Fruit fly (Drosophila melanogaster) whole organism, embryonic: ENCODE measurements around the gene RapGAP1.

Experiments used
- Awh ChIP-seq: fragments of 200-800 bp; sonication (Bioruptor generic); IDR thresholded peaks from 2 replicates; pipeline ENCODE4, ENCODE4 v1.3.6; 2022; ENCODE audit warnings: missing biosample characterization, missing genetic modification characterization
- CG10959 ChIP-seq: fragments of 200-800 bp; sonication (Bioruptor generic); IDR thresholded peaks from 2 replicates; pipeline ENCODE4 v1.3.6; 2022; ENCODE audit warnings: missing biosample characterization, missing genetic modification characterization
- CG11247 ChIP-seq: fragments of 200-800 bp; sonication (Bioruptor generic); IDR thresholded peaks from 2 replicates; pipeline ENCODE4 v1.3.6; 2022; ENCODE audit warnings: missing biosample characterization, missing genetic modification characterization
- CG12219 ChIP-seq: fragments of 200-800 bp; sonication (Bioruptor generic); optimal IDR thresholded peaks from 3 replicates; lab custom pipeline; 2018; ENCODE audit warnings: missing biosample characterization, mild to moderate bottlenecking, missing genetic modification characterization
- CG14667 ChIP-seq: fragments of 200-800 bp; sonication (Bioruptor generic); IDR thresholded peaks from 2 replicates; pipeline ENCODE4 v1.3.6; 2022; ENCODE audit warnings: missing biosample characterization, missing genetic modification characterization
- CG1603 ChIP-seq: fragments of 200-800 bp; sonication (Bioruptor generic); optimal IDR thresholded peaks from 2 replicates; lab custom pipeline; 2019; ENCODE audit warnings: missing biosample characterization, mild to moderate bottlenecking, missing genetic modification characterization, moderate library complexity
- CG16779 ChIP-seq: fragments of 200-800 bp; sonication (Bioruptor generic); IDR thresholded peaks from 2 replicates; pipeline ENCODE4 v1.3.6; 2022; ENCODE audit warnings: missing biosample characterization, missing genetic modification characterization
- CG17186 ChIP-seq: fragments of 200-800 bp; sonication (Bioruptor generic); optimal IDR thresholded peaks from 3 replicates; lab custom pipeline; 2017; ENCODE audit warnings: missing biosample characterization, missing genetic modification reagents, missing genetic modification characterization
- CG17829 ChIP-seq: fragments of 200-800 bp; optimal IDR thresholded peaks from 2 replicates; lab custom pipeline; 2019; ENCODE audit warnings: missing biosample characterization, mild to moderate bottlenecking, missing genetic modification characterization, moderate library complexity
- CG18599 ChIP-seq: fragments of 200-800 bp; sonication (Bioruptor generic); optimal IDR thresholded peaks from 3 replicates; lab custom pipeline; 2017; ENCODE audit warnings: missing biosample characterization, missing genetic modification characterization, mild to moderate bottlenecking, moderate library complexity, missing genetic modification reagents
- CG2712 ChIP-seq: fragments of 200-800 bp; optimal IDR thresholded peaks from 3 replicates; lab custom pipeline; 2019; ENCODE audit warnings: missing biosample characterization, mild to moderate bottlenecking, missing genetic modification characterization, moderate library complexity
- CG32532 ChIP-seq: fragments of 200-800 bp; sonication (Bioruptor generic); IDR thresholded peaks from 2 replicates; pipeline ENCODE4 v1.3.6; 2022; ENCODE audit warnings: missing biosample characterization, missing genetic modification characterization
- CG5245 ChIP-seq: fragments of 200-800 bp; sonication (Bioruptor generic); optimal IDR thresholded peaks from 3 replicates; lab custom pipeline; 2016; ENCODE audit warnings: missing biosample characterization, missing genetic modification characterization
- CG6254 ChIP-seq: fragments of 200-800 bp; sonication (Bioruptor generic); optimal IDR thresholded peaks from 3 replicates; lab custom pipeline; 2017; ENCODE audit warnings: mild to moderate bottlenecking, missing biosample characterization, missing genetic modification reagents, missing genetic modification characterization
- CG6854 ChIP-seq: fragments of 200-800 bp; sonication (Bioruptor generic); optimal IDR thresholded peaks from 3 replicates; lab custom pipeline; 2017; ENCODE audit warnings: missing biosample characterization, mild to moderate bottlenecking, missing genetic modification characterization
- CG7357 ChIP-seq: fragments of 200-800 bp; sonication (Bioruptor generic); IDR thresholded peaks from 3 replicates; pipeline ENCODE4 v1.3.6; 2022; ENCODE audit warnings: missing biosample characterization, missing genetic modification characterization
- CG7745 ChIP-seq: fragments of 200-800 bp; sonication (Bioruptor generic); optimal IDR thresholded peaks from 2 replicates; lab custom pipeline; 2018; ENCODE audit warnings: missing biosample characterization, mild to moderate bottlenecking, missing genetic modification characterization, moderate library complexity
- CG9727 ChIP-seq: fragments of 200-800 bp; sonication (Bioruptor generic); optimal IDR thresholded peaks from 3 replicates; lab custom pipeline; 2017; ENCODE audit warnings: missing biosample characterization, mild to moderate bottlenecking, missing genetic modification characterization
- D ChIP-seq, 2 experiments: fragments of 200-800 bp in 1 of 2; fragments of >200 bp in 1 of 2; sonication (Bioruptor generic) in 1 of 2; optimal IDR thresholded peaks; 2 replicates in 1 of 2; 3 replicates in 1 of 2; lab custom pipeline; 2017; ENCODE audit warnings: mild to moderate bottlenecking in 1 of 2, missing biosample characterization in 1 of 2, missing genetic modification characterization in 1 of 2, missing genetic modification reagents in 1 of 2
- Deaf1 ChIP-seq: fragments of 200-800 bp; optimal IDR thresholded peaks from 3 replicates; lab custom pipeline; 2019; ENCODE audit warnings: missing biosample characterization, mild to moderate bottlenecking, missing genetic modification characterization, moderate library complexity
- Fer3 ChIP-seq: fragments of 200-800 bp; sonication (Bioruptor generic); optimal IDR thresholded peaks from 2 replicates; lab custom pipeline; 2018; ENCODE audit warnings: missing biosample characterization, mild to moderate bottlenecking, missing genetic modification characterization, moderate library complexity
- HLHmδ ChIP-seq: fragments of 200-800 bp; sonication (Bioruptor generic); optimal IDR thresholded peaks from 2 replicates; lab custom pipeline; 2018; ENCODE audit warnings: missing biosample characterization, mild to moderate bottlenecking, missing genetic modification characterization, moderate library complexity
- Hmr ChIP-seq: fragments of 200-800 bp; sonication (Bioruptor generic); optimal IDR thresholded peaks from 3 replicates; lab custom pipeline; 2017; ENCODE audit warnings: mild to moderate bottlenecking, missing biosample characterization, missing genetic modification reagents, missing genetic modification characterization
- Lhr ChIP-seq: fragments of 200-800 bp; sonication (Bioruptor generic); optimal IDR thresholded peaks from 3 replicates; lab custom pipeline; 2017; ENCODE audit warnings: mild to moderate bottlenecking, missing biosample characterization, missing genetic modification reagents, missing genetic modification characterization
- NfI ChIP-seq: fragments of 200-800 bp; sonication (Bioruptor generic); optimal IDR thresholded peaks from 3 replicates; lab custom pipeline; 2018; ENCODE audit warnings: missing biosample characterization, mild to moderate bottlenecking, missing genetic modification characterization, moderate library complexity
- Ptx1 ChIP-seq: fragments of 200-800 bp; sonication (Bioruptor generic); IDR thresholded peaks from 2 replicates; pipeline ENCODE4 v1.3.6; 2022; ENCODE audit warnings: missing biosample characterization, missing genetic modification characterization
- Xbp1 ChIP-seq: fragments of 200-800 bp; sonication (Bioruptor generic); optimal IDR thresholded peaks from 3 replicates; lab custom pipeline; 2016; ENCODE audit warnings: missing biosample characterization, mild to moderate bottlenecking, missing genetic modification characterization
- ab ChIP-seq: fragments of 200-800 bp; sonication (Bioruptor generic); optimal IDR thresholded peaks from 2 replicates; lab custom pipeline; 2016; ENCODE audit warnings: missing biosample characterization, missing genetic modification characterization
- crol ChIP-seq: fragments of 200-800 bp; sonication (Bioruptor generic); IDR thresholded peaks from 2 replicates; pipeline ENCODE4 v1.3.6; 2022; ENCODE audit warnings: missing biosample characterization, missing genetic modification characterization
- disco-r ChIP-seq: fragments of 200-800 bp; sonication (Bioruptor generic); optimal IDR thresholded peaks from 2 replicates; lab custom pipeline; 2016; ENCODE audit warnings: missing biosample characterization, missing genetic modification characterization
- fd64A ChIP-seq: fragments of 200-800 bp; sonication (Bioruptor generic); optimal IDR thresholded peaks from 3 replicates; lab custom pipeline; 2018; ENCODE audit warnings: missing biosample characterization, mild to moderate bottlenecking, missing genetic modification characterization
- gem ChIP-seq: fragments of 200-800 bp; sonication (Bioruptor generic); optimal IDR thresholded peaks from 2 replicates; lab custom pipeline; 2019; ENCODE audit warnings: missing biosample characterization, mild to moderate bottlenecking, missing genetic modification characterization, moderate library complexity
- grn ChIP-seq: fragments of 200-800 bp; sonication (Bioruptor generic); optimal IDR thresholded peaks from 3 replicates; lab custom pipeline; 2017; ENCODE audit warnings: missing biosample characterization, missing genetic modification characterization
- gsb ChIP-seq: fragments of 200-800 bp; sonication (Bioruptor generic); IDR thresholded peaks from 2 replicates; pipeline ENCODE4 v1.3.6; 2022; ENCODE audit warnings: missing biosample characterization, missing genetic modification characterization
- kah ChIP-seq: fragments of 200-800 bp; sonication (Bioruptor generic); optimal IDR thresholded peaks from 2 replicates; lab custom pipeline; 2018; ENCODE audit warnings: missing biosample characterization, mild to moderate bottlenecking, missing genetic modification characterization
- otp ChIP-seq: fragments of 200-800 bp; sonication (Bioruptor generic); IDR thresholded peaks from 3 replicates; pipeline ENCODE4, ENCODE4 v1.3.6; 2022; ENCODE audit warnings: missing biosample characterization, missing genetic modification characterization
- pho ChIP-seq: fragments of 200-800 bp; sonication (Bioruptor generic); optimal IDR thresholded peaks from 2 replicates; lab custom pipeline; 2016; ENCODE audit warnings: missing biosample characterization, missing genetic modification characterization
- prd ChIP-seq, 3 experiments: fragments of >200 bp in 2 of 3; fragments of 200-800 bp in 1 of 3; sonication (Bioruptor generic) in 1 of 3; optimal IDR thresholded peaks in 2 of 3; IDR thresholded peaks in 1 of 3; 2 replicates in 2 of 3; 3 replicates in 1 of 3; pipeline versions ENCODE4 v1.3.6 to Lab custom; 2017 to 2022; ENCODE audit warnings: missing biosample characterization in 1 of 3, missing genetic modification characterization in 1 of 3
- run ChIP-seq: fragments of 200-800 bp; sonication (Bioruptor generic); optimal IDR thresholded peaks from 3 replicates; lab custom pipeline; 2018; ENCODE audit warnings: missing biosample characterization, mild to moderate bottlenecking, missing genetic modification characterization
- sd ChIP-seq: fragments of 200-800 bp; sonication (Bioruptor generic); optimal IDR thresholded peaks from 3 replicates; lab custom pipeline; 2018; ENCODE audit warnings: missing biosample characterization, mild to moderate bottlenecking, missing genetic modification characterization, moderate library complexity
- shn ChIP-seq: fragments of 200-800 bp; sonication (Bioruptor generic); optimal IDR thresholded peaks from 3 replicates; lab custom pipeline; 2016; ENCODE audit warnings: missing biosample characterization, missing genetic modification characterization
- slbo ChIP-seq: fragments of 200-800 bp; sonication (Bioruptor generic); IDR thresholded peaks from 2 replicates; pipeline ENCODE4 v1.3.6; 2022; ENCODE audit warnings: missing biosample characterization, missing genetic modification characterization
- ssp ChIP-seq: fragments of 200-800 bp; sonication (Bioruptor generic); IDR thresholded peaks from 2 replicates; pipeline ENCODE4 v1.3.6; 2022; ENCODE audit warnings: missing biosample characterization, missing genetic modification characterization
- stwl ChIP-seq: fragments of 200-800 bp; sonication (Bioruptor generic); optimal IDR thresholded peaks from 3 replicates; lab custom pipeline; 2018; ENCODE audit warnings: missing biosample characterization, mild to moderate bottlenecking, missing genetic modification characterization, moderate library complexity

RapGAP1 gene

DNA sequence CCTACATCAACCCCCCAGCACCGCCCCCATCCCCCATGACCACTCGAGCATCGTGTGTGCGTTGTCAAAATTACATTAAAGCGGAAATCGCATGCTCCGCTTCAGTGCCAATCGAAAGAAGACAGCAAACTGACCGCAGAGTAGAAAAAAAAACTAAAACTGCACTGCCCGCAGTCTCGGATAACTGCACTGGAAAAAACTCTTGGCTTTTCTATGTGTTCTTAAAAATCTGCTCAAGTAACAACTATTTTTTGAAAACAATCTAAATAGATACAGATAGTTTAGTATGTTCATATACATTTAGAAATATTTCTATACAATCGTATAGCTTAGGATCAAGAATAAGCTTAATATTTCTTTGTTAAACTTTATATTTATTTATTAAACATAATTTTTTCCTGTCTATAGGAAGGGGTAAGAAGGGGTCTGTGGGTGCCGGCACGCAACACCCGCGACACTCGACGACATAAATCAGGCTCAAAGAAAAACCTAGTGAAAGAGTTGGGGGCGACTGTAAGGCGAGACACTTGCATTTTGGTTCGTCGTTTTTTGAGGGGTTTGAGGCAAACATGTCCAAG lies 2.0 kb upstream of the RapGAP1 start (continued):
- no peak for TF ChIP-seq D (optimal IDR thresholded peaks at IDR 0.05; lab: Kevin White, UChicago)
- TF ChIP-seq D (GFP tag; optimal IDR thresholded peaks at IDR 0.05; lab: Kevin White, UChicago), result no peak
- TF ChIP-seq CG6254 (GFP tag; lab: Kevin White, UChicago), result no peak
- TF ChIP-seq gsb (GFP tag; lab: Robert Waterston, UW), result no peak
- TF ChIP-seq crol (GFP tag; lab: Robert Waterston, UW), result 0 out of 2 replicates have a peak, but pooled peaks have one; percentile 15
- TF ChIP-seq gem, result peak; percentile 7
- no peak for TF ChIP-seq Xbp1 (GFP tag; lab: Kevin White, UChicago)
- TF ChIP-seq CG17829, result no peak
- TF ChIP-seq CG32532 (GFP tag; lab: Robert Waterston, UW), result no peak
- TF ChIP-seq CG6854 (GFP tag; lab: Kevin White, UChicago), result no peak
- TF ChIP-seq pho (GFP tag; lab: Kevin White, UChicago), result no peak
- TF ChIP-seq slbo, result no peak
- TF ChIP-seq CG2712 (tag; lab: Kevin White, UChicago), result peak; percentile 29
- no peak for TF ChIP-seq fd64A (GFP tag; lab: Kevin White, UChicago)
- no peak for TF ChIP-seq CG14667 (GFP tag; lab: Robert Waterston, UW)
- TF ChIP-seq, all 482 proteins: peak for 6

DNA sequence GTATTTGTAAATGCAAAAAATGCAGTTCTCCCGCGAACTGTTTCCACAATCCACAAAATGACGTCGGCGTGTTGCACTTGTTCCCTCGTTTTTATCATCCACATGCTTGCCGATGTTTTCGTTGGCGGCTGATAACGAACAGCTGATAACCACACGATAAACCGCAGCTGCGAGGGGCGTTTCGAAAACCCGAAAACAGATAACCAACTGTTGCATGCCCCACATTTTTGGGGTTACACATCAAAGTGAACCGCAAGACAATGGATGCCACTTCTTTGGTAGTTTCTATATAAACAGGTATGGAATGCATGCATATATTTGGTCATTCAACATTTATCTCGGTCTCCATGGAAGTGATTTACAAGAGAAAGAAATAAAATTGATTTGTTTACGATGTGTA lies 1.1 kb downstream of the RapGAP1 start:
- peak; percentile 1 for TF ChIP-seq CG1603 (tag; lab: Kevin White, UChicago)
- peak; percentile 18 for TF ChIP-seq Deaf1 (tag; lab: Kevin White, UChicago)
- TF ChIP-seq ssp (GFP tag; lab: Robert Waterston, UW), result no peak
- peak; percentile 65 for TF ChIP-seq grn (GFP tag; lab: Kevin White, UChicago)
- no peak for TF ChIP-seq CG18599 (GFP tag; lab: Kevin White, UChicago)
- no peak for TF ChIP-seq shn (GFP tag; lab: Kevin White, UChicago)
- peak; percentile 3 for TF ChIP-seq stwl (tag; lab: Kevin White, UChicago)
- peak; percentile 12 for TF ChIP-seq HLHmδ (GFP tag; lab: Kevin White, UChicago)
- peak; percentile 62 for TF ChIP-seq sd (tag; lab: Kevin White, UChicago)
- peak; percentile 71 for TF ChIP-seq kah (GFP tag; lab: Kevin White, UChicago)
- peak; percentile 10 for TF ChIP-seq run (tag; lab: Kevin White, UChicago)

DNA sequence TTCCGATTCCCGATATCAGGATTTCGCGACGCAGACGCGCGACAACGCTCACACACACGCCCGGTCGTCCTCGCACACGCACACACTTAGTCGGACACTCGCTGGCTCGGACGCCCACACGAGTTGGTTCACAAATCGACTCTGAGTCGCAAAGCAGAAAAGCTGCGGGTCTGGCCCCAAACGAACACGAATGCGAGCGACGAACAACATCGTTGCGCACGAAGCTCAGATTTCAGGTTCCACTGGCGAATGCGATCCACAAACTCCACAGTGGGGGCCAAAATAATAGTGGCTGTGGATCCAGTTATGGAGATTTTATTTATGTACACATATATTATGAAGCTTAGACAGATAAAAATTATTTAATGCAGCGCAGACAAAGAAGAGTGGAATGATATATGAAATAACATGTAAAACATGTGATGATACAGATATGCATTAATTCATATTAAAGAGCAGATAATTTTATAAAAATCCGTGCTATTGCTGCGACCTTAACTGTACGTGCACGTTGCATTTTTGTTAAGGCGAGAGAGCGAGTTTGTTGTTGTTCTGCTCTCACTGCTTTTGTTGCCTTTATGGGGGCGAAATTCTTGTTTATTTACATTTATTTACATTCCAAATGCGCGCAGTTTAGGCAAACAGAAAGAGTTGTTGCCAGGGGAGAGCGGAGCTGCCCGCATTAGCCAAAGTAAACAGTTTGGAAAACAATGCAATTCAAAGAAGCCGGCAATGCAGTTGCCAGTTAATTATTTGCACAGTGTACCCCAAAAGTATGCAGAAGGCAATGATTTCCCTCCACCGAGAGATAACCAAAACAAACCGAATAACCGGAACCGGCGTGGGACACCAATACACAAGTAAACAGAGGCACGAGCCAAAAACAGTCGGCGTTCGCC lies 2.1 kb downstream of the RapGAP1 start:
- TF ChIP-seq CG10959 (GFP tag; lab: Robert Waterston, UW), result peak; percentile 59
- peak; percentile 66 for TF ChIP-seq CG5245 (GFP tag; lab: Kevin White, UChicago)
- no peak for TF ChIP-seq prd (optimal IDR thresholded peaks at IDR 0.05; lab: Kevin White, UChicago)
- peak; percentile 86 for TF ChIP-seq prd (GFP tag; IDR thresholded peaks at IDR 0.05; lab: Robert Waterston, UW)
- 0 out of 2 replicates have a peak, but pooled peaks have one; percentile 35 for TF ChIP-seq CG16779
- TF ChIP-seq CG9727 (GFP tag; lab: Kevin White, UChicago), result peak; percentile 90
- peak; percentile 78 for TF ChIP-seq CG17186 (GFP tag; lab: Kevin White, UChicago)
- TF ChIP-seq NfI, result peak; percentile 82
- peak; percentile 81 for TF ChIP-seq Ptx1 (GFP tag; lab: Robert Waterston, UW)
- TF ChIP-seq ab, result no peak
- peak; percentile 98 for TF ChIP-seq CG7745
- TF ChIP-seq disco-r (GFP tag; lab: Kevin White, UChicago), result peak; percentile 39
- TF ChIP-seq Fer3 (tag; lab: Kevin White, UChicago), result peak; percentile 67
- no peak for TF ChIP-seq gsb (GFP tag; lab: Robert Waterston, UW)
- peak; percentile 55 for TF ChIP-seq CG12219 (GFP tag; lab: Kevin White, UChicago)
- TF ChIP-seq Lhr, result peak; percentile 60
- TF ChIP-seq CG7357 (GFP tag; lab: Robert Waterston, UW), result peak; percentile 73; the same call in 2 of the 3 replicates
- TF ChIP-seq Hmr (GFP tag; lab: Kevin White, UChicago), result no peak
- TF ChIP-seq CG11247 (GFP tag; lab: Robert Waterston, UW), result peak; percentile 46; the same call in 1 of the 2 replicates
- TF ChIP-seq Awh (GFP tag; lab: Robert Waterston, UW), result peak; percentile 74
- peak; percentile 65; the same call in 2 of the 3 replicates for TF ChIP-seq otp (GFP tag; lab: Robert Waterston, UW)
